Fruit fly (Drosophila melanogaster) Kc167 (cell line): Measurements from ENCODE around the gene CycC.

ENCODE experiments used
- Myc ChIP-seq: fragments of >200 bp; optimal IDR thresholded peaks from 2 replicates; lab custom pipeline; 2017; ENCODE audit warnings: missing external identifiers
- Sin3A ChIP-seq: fragments of >200 bp; optimal IDR thresholded peaks from 2 replicates; lab custom pipeline; 2018; ENCODE audit warnings: missing external identifiers
- h ChIP-seq: fragments of >200 bp; optimal IDR thresholded peaks from 3 replicates; lab custom pipeline; 2018; ENCODE audit warnings: missing external identifiers
- insv ChIP-seq: fragments of >200 bp; optimal IDR thresholded peaks from 3 replicates; lab custom pipeline; 2018; ENCODE audit warnings: missing external identifiers
- psq ChIP-seq: fragments of >200 bp; optimal IDR thresholded peaks from 2 replicates; lab custom pipeline; 2017; ENCODE audit warnings: missing external identifiers

- TF ChIP-seq Myc (lab: Kevin White, UChicago) (no peak), Sin3A (lab: Kevin White, UChicago) (no peak), psq (lab: Kevin White, UChicago) (no peak), h (no peak), insv (no peak)
These were observed 42.9 kb downstream of the CycC start for dm6 chr3R:14846924-14847599.
